Worm (Caenorhabditis elegans) whole organism, young adult: ENCODE data around the gene popl-1.

Source experiments
- B0019.2 ChIP-seq: fragments of 200-800 bp; sonication (Bioruptor generic); conservative IDR thresholded peaks from 2 replicates; pipeline ENCODE4 v1.3.6; 2022; ENCODE audit warnings: missing genetic modification reagents, missing genetic modification characterization, missing compliant biosample characterization
- B0336.3 ChIP-seq: fragments of 200-800 bp; sonication (Bioruptor generic); IDR thresholded peaks from 2 replicates; pipeline ENCODE4 v1.3.6; 2022; ENCODE audit warnings: missing genetic modification characterization, missing compliant biosample characterization
- C17E4.6 ChIP-seq: fragments of 200-800 bp; sonication (Bioruptor generic); IDR thresholded peaks from 2 replicates; pipeline ENCODE4 v1.3.6; 2022; ENCODE audit warnings: missing genetic modification reagents, missing genetic modification characterization, missing compliant biosample characterization
- D2030.7 ChIP-seq: fragments of 200-800 bp; sonication (Bioruptor generic); IDR thresholded peaks from 2 replicates; pipeline ENCODE4 v1.3.6; 2022; ENCODE audit warnings: missing genetic modification reagents, missing genetic modification characterization, missing compliant biosample characterization
- F23B12.7 ChIP-seq: sonication (generic microtip); optimal IDR thresholded peaks from 2 replicates; lab custom pipeline; 2017; ENCODE audit warnings: missing genetic modification characterization, mild to moderate bottlenecking, missing compliant biosample characterization, antibody characterized with exemption, moderate library complexity; ENCODE audit not compliant: insufficient read depth
- F37B4.10 ChIP-seq: fragments of 200-800 bp; sonication (Bioruptor generic); IDR thresholded peaks from 2 replicates; pipeline ENCODE4 v1.3.6; 2022; ENCODE audit warnings: missing genetic modification characterization, missing compliant biosample characterization
- F52B5.7 ChIP-seq: sonication (generic microtip); optimal IDR thresholded peaks from 2 replicates; lab custom pipeline; 2016; ENCODE audit warnings: mild to moderate bottlenecking, missing genetic modification characterization, missing compliant biosample characterization
- F55B11.4 ChIP-seq: sonication (generic microtip); optimal IDR thresholded peaks from 2 replicates; lab custom pipeline; 2016; ENCODE audit warnings: missing compliant biosample characterization, missing genetic modification characterization, borderline replicate concordance; ENCODE audit not compliant: insufficient read depth
- F57C9.4 ChIP-seq: sonication (generic microtip); optimal IDR thresholded peaks from 2 replicates; lab custom pipeline; 2017; ENCODE audit warnings: mild to moderate bottlenecking, missing genetic modification characterization, missing compliant biosample characterization
- Y53G8AR.9 ChIP-seq: fragments of 200-800 bp; sonication (Bioruptor generic); conservative IDR thresholded peaks from 2 replicates; pipeline ENCODE4 v1.3.6; 2022; ENCODE audit warnings: missing genetic modification reagents, missing genetic modification characterization, missing compliant biosample characterization
- Y56A3A.18 ChIP-seq: fragments of 200-800 bp; sonication (Bioruptor generic); IDR thresholded peaks from 2 replicates; pipeline ENCODE4 v1.3.6; 2022; ENCODE audit warnings: missing genetic modification reagents, missing genetic modification characterization, missing compliant biosample characterization
- Y79H2A.3 ChIP-seq: fragments of 200-800 bp; sonication (Bioruptor generic); conservative IDR thresholded peaks from 2 replicates; pipeline ENCODE4 v1.3.6; 2022; ENCODE audit warnings: missing genetic modification reagents, missing genetic modification characterization, missing compliant biosample characterization
- Y95B8A.8 ChIP-seq: fragments of 200-800 bp; sonication (Bioruptor generic); IDR thresholded peaks from 2 replicates; pipeline ENCODE4 v1.3.6; 2022; ENCODE audit warnings: missing genetic modification reagents, missing genetic modification characterization, missing compliant biosample characterization
- attf-6 ChIP-seq: fragments of 200-800 bp; sonication (Bioruptor generic); IDR thresholded peaks from 2 replicates; pipeline ENCODE4 v1.3.6; 2022; ENCODE audit warnings: missing genetic modification reagents, missing genetic modification characterization, missing compliant biosample characterization
- ceh-79 ChIP-seq: sonication (generic microtip); optimal IDR thresholded peaks from 2 replicates; lab custom pipeline; 2017; ENCODE audit warnings: mild to moderate bottlenecking, missing genetic modification characterization, missing compliant biosample characterization
- dox-1 ChIP-seq: fragments of 200-800 bp; sonication (Bioruptor generic); IDR thresholded peaks from 2 replicates; pipeline ENCODE4 v1.3.6; 2022; ENCODE audit warnings: missing genetic modification reagents, missing genetic modification characterization, missing compliant biosample characterization
- efl-1 ChIP-seq: fragments of 150-350 bp; optimal IDR thresholded peaks from 2 replicates; lab custom pipeline; 2014; ENCODE audit warnings: missing biosample characterization, missing genetic modification reagents, missing genetic modification characterization
- ekl-4 ChIP-seq: fragments of 200-800 bp; sonication (Bioruptor generic); IDR thresholded peaks from 2 replicates; pipeline ENCODE4 v1.3.6; 2022; ENCODE audit warnings: missing genetic modification reagents, missing genetic modification characterization, missing compliant biosample characterization
- fkh-3 ChIP-seq: sonication (generic microtip); optimal IDR thresholded peaks from 2 replicates; lab custom pipeline; 2016; ENCODE audit warnings: mild to moderate bottlenecking, missing genetic modification characterization, missing compliant biosample characterization
- him-1 ChIP-seq: sonication (generic microtip); optimal IDR thresholded peaks from 2 replicates; lab custom pipeline; 2016; ENCODE audit warnings: missing genotype, missing genetic modification reagents, missing genetic modification characterization, missing compliant biosample characterization
- hlh-12 ChIP-seq: sonication (generic microtip); optimal IDR thresholded peaks from 2 replicates; lab custom pipeline; 2016; ENCODE audit warnings: missing genetic modification characterization, missing compliant biosample characterization
- hlh-26 ChIP-seq: fragments of 200-800 bp; sonication (Bioruptor generic); conservative IDR thresholded peaks from 2 replicates; pipeline ENCODE4 v1.3.6; 2022; ENCODE audit warnings: missing genetic modification reagents, missing genetic modification characterization, missing compliant biosample characterization
- hmg-1.2 ChIP-seq: fragments of 200-800 bp; sonication (Bioruptor generic); IDR thresholded peaks from 2 replicates; pipeline ENCODE4 v1.3.6; 2022; ENCODE audit warnings: missing genetic modification reagents, missing genetic modification characterization, missing compliant biosample characterization
- hrde-1 ChIP-seq: sonication (generic microtip); optimal IDR thresholded peaks from 2 replicates; lab custom pipeline; 2016; ENCODE audit warnings: missing genetic modification characterization, mild to moderate bottlenecking, missing compliant biosample characterization, moderate library complexity, missing genotype, missing genetic modification reagents, borderline replicate concordance
- hsf-1 ChIP-seq: fragments of 200-800 bp; sonication (Bioruptor generic); IDR thresholded peaks from 2 replicates; pipeline ENCODE4 v1.3.6; 2022; ENCODE audit warnings: missing genetic modification reagents, missing genetic modification characterization, missing compliant biosample characterization
- let-607 ChIP-seq, 2 experiments: fragments of 200-800 bp in 1 of 2; sonication (Bioruptor generic) in 1 of 2; sonication (generic microtip) in 1 of 2; optimal IDR thresholded peaks; 2 replicates each; lab custom pipeline; 2016 to 2018; ENCODE audit warnings: mild to moderate bottlenecking in 2 of 2, missing compliant biosample characterization in 2 of 2, missing genetic modification characterization in 2 of 2, moderate library complexity in 2 of 2, missing genotype in 1 of 2
- lin-35 ChIP-seq, 3 experiments: fragments of 150-350 bp in 2 of 3; sonication (generic microtip) in 1 of 3; optimal IDR thresholded peaks; 2 replicates each; lab custom pipeline; 2014 to 2018; ENCODE audit warnings: missing biosample characterization in 3 of 3, missing genetic modification characterization in 3 of 3, missing genetic modification reagents in 3 of 3
- lin-54 ChIP-seq: fragments of 200-800 bp; sonication (Bioruptor generic); optimal IDR thresholded peaks from 2 replicates; lab custom pipeline; 2018; ENCODE audit warnings: mild to moderate bottlenecking, missing genetic modification characterization, missing compliant biosample characterization
- lsl-1 ChIP-seq: fragments of 200-800 bp; sonication (Bioruptor generic); optimal IDR thresholded peaks from 2 replicates; lab custom pipeline; 2018; ENCODE audit warnings: mild to moderate bottlenecking, missing genetic modification characterization, moderate library complexity, missing compliant biosample characterization
- lsy-27 ChIP-seq: sonication (generic microtip); optimal IDR thresholded peaks from 2 replicates; lab custom pipeline; 2017; ENCODE audit warnings: missing genetic modification characterization, mild to moderate bottlenecking, missing compliant biosample characterization, antibody characterized with exemption, missing genotype, borderline replicate concordance; ENCODE audit not compliant: insufficient read depth
- madf-10 ChIP-seq: sonication (generic microtip); optimal IDR thresholded peaks from 2 replicates; lab custom pipeline; 2016; ENCODE audit warnings: mild to moderate bottlenecking, missing genetic modification characterization, missing compliant biosample characterization
- madf-6 ChIP-seq: fragments of 200-800 bp; sonication (Bioruptor generic); IDR thresholded peaks from 2 replicates; pipeline ENCODE4 v1.3.6; 2022; ENCODE audit warnings: missing genetic modification reagents, missing genetic modification characterization, missing compliant biosample characterization
- mcd-1 ChIP-seq: fragments of 200-800 bp; sonication (Bioruptor generic); IDR thresholded peaks from 2 replicates; pipeline ENCODE4 v1.3.6; 2022; ENCODE audit warnings: missing genetic modification reagents, missing genetic modification characterization, missing compliant biosample characterization
- nfyb-1 ChIP-seq: fragments of 200-800 bp; sonication (Bioruptor generic); IDR thresholded peaks from 2 replicates; pipeline ENCODE4 v1.3.6; 2022; ENCODE audit warnings: missing genetic modification reagents, missing genetic modification characterization, missing compliant biosample characterization
- nhr-27 ChIP-seq: fragments of 200-800 bp; sonication (Bioruptor generic); optimal IDR thresholded peaks from 2 replicates; lab custom pipeline; 2018; ENCODE audit warnings: mild to moderate bottlenecking, missing genetic modification characterization, moderate library complexity, missing compliant biosample characterization
- repo-1 ChIP-seq: sonication (generic microtip); optimal IDR thresholded peaks from 2 replicates; lab custom pipeline; 2017; ENCODE audit warnings: mild to moderate bottlenecking, missing genetic modification characterization, missing compliant biosample characterization
- snpc-3.4 ChIP-seq: sonication (generic microtip); optimal IDR thresholded peaks from 2 replicates; lab custom pipeline; 2017; ENCODE audit warnings: missing genetic modification characterization, mild to moderate bottlenecking, missing compliant biosample characterization, antibody characterized with exemption, moderate library complexity, missing genotype, missing genetic modification reagents
- snpc-4 ChIP-seq, 5 experiments: fragments of 150-350 bp in 1 of 5; sonication (generic microtip) in 4 of 5; optimal IDR thresholded peaks; 2 replicates each; lab custom pipeline; 2014 to 2018; ENCODE audit warnings: missing genetic modification characterization in 5 of 5, missing biosample characterization in 3 of 5, antibody characterized with exemption in 2 of 5, mild to moderate bottlenecking in 2 of 5, missing compliant biosample characterization in 2 of 5, missing genotype in 2 of 5, moderate library complexity in 2 of 5, missing genetic modification reagents in 1 of 5
- tlf-1 ChIP-seq: fragments of 200-800 bp; sonication (Bioruptor generic); optimal IDR thresholded peaks from 2 replicates; lab custom pipeline; 2018; ENCODE audit warnings: mild to moderate bottlenecking, missing genetic modification characterization, missing compliant biosample characterization
- unc-130 ChIP-seq: sonication (generic microtip); optimal IDR thresholded peaks from 2 replicates; lab custom pipeline; 2016; ENCODE audit warnings: missing genetic modification reagents, missing genetic modification characterization, missing compliant biosample characterization
- xnd-1 ChIP-seq: sonication (generic microtip); optimal IDR thresholded peaks from 2 replicates; lab custom pipeline; 2016; ENCODE audit warnings: missing genotype, missing genetic modification reagents, missing genetic modification characterization, missing compliant biosample characterization
- zfh-2 ChIP-seq: fragments of 200-800 bp; sonication (Bioruptor generic); conservative IDR thresholded peaks from 2 replicates; pipeline ENCODE4 v1.3.6; 2022; ENCODE audit warnings: missing genetic modification reagents, missing genetic modification characterization, missing compliant biosample characterization
- zim-3 ChIP-seq: sonication (generic microtip); optimal IDR thresholded peaks from 2 replicates; lab custom pipeline; 2017; ENCODE audit warnings: mild to moderate bottlenecking, missing genetic modification characterization, moderate library complexity, missing compliant biosample characterization

The popl-1 gene

ce11 chrIII:6442305-6443125, 11.8 kb upstream of the popl-1 start, which contains the start of gene mel-32 (continued):
- TF ChIP-seq snpc-4 (GFP tag; optimal IDR thresholded peaks at IDR 0.05; lab: Kevin White, UChicago) (no peak), snpc-4 (tag; optimal IDR thresholded peaks at IDR 0.05; lab: Kevin White, UChicago) (peak in 1 of 4 experiments; percentile 11), B0019.2 (GFP tag; lab: Robert Waterston, UW) (peak; percentile 75), F37B4.10 (GFP tag; lab: Robert Waterston, UW) (no peak), C17E4.6 (GFP tag; lab: Robert Waterston, UW) (peak; percentile 65; the same call in 1 of the 2 replicates), hmg-1.2 (GFP tag; lab: Robert Waterston, UW) (peak; percentile 50; the same call in 1 of the 2 replicates), zim-3 (tag; lab: Kevin White, UChicago) (peak; percentile 55), hlh-26 (GFP tag; lab: Robert Waterston, UW) (no peak), F23B12.7 (tag; lab: Kevin White, UChicago) (peak; percentile 10), tlf-1 (peak; percentile 80), fkh-3 (no peak), repo-1 (tag; lab: Kevin White, UChicago) (peak; percentile 38), madf-6 (GFP tag; lab: Robert Waterston, UW) (peak; percentile 96), zfh-2 (no peak), ekl-4 (GFP tag; lab: Robert Waterston, UW) (peak; percentile 79), F55B11.4 (tag; lab: Kevin White, UChicago) (no peak), hrde-1 (peak; percentile 12), lin-35 (GFP tag; optimal IDR thresholded peaks at IDR 0.05; lab: Kevin White, UChicago) (peak; percentile 21 to 55 (median 33)), nhr-27 (tag; lab: Kevin White, UChicago) (no peak), let-607 (tag; optimal IDR thresholded peaks at IDR 0.05; lab: Kevin White, UChicago) (peak in 1 of 2 experiments; percentile 21), Y53G8AR.9 (GFP tag; lab: Robert Waterston, UW) (peak; percentile 76; the same call in 1 of the 2 replicates), nfyb-1 (peak; percentile 49; the same call in 1 of the 2 replicates), mcd-1 (GFP tag; lab: Robert Waterston, UW) (peak; percentile 49), attf-6 (GFP tag; lab: Robert Waterston, UW) (0 out of 2 replicates have a peak, but pooled peaks have one; percentile 58), madf-10 (tag; lab: Kevin White, UChicago) (no peak), efl-1 (GFP tag; lab: Kevin White, UChicago) (peak; percentile 97), lsy-27 (no peak), dox-1 (GFP tag; lab: Robert Waterston, UW) (peak; percentile 84), F57C9.4 (tag; lab: Kevin White, UChicago) (no peak), hsf-1 (GFP tag; lab: Robert Waterston, UW) (peak; percentile 79), F52B5.7 (tag; lab: Kevin White, UChicago) (no peak)

DNA sequence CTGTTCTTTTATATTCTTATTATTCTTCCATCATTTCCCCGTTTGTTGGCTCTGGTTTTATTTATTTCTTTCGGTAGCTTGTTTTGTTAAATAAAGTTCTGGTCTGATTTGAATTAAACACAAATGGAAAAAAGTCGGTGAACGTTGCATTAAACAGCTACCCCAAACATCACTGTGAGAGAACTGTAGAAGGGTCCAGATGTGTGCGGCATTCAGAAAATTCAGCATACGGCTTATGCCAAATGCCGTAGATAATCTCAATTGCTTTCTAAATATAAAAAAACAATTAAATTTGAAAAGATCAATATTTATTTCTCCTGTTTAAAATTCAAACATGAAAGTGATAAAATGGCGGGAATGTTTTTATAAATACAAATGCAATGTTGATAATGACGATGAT, 9.1 kb upstream of the popl-1 start:
- TF ChIP-seq C17E4.6 (GFP tag; lab: Robert Waterston, UW) (0 out of 2 replicates have a peak, but pooled peaks have one; percentile 46), F57C9.4 (tag; lab: Kevin White, UChicago) (no peak), lin-54 (GFP tag; lab: Kevin White, UChicago) (peak; percentile 19), Y53G8AR.9 (GFP tag; lab: Robert Waterston, UW) (peak; percentile 41; the same call in 1 of the 2 replicates), ceh-79 (tag; lab: Kevin White, UChicago) (no peak), him-1 (tag; lab: Kevin White, UChicago) (peak; percentile 84), D2030.7 (GFP tag; lab: Robert Waterston, UW) (peak; percentile 43; the same call in 1 of the 2 replicates), hrde-1 (peak; percentile 40), B0336.3 (GFP tag; lab: Robert Waterston, UW) (0 out of 2 replicates have a peak, but pooled peaks have one; percentile 29), Y56A3A.18 (GFP tag; lab: Robert Waterston, UW) (peak; percentile 14; the same call in 1 of the 2 replicates), Y79H2A.3 (GFP tag; lab: Robert Waterston, UW) (0 out of 2 replicates have a peak, but pooled peaks have one; percentile 25), Y95B8A.8 (GFP tag; lab: Robert Waterston, UW) (no peak), hlh-12 (no peak), unc-130 (peak; percentile 41), xnd-1 (tag; lab: Kevin White, UChicago) (peak; percentile 1), lsl-1 (GFP tag; lab: Kevin White, UChicago) (peak; percentile 32), snpc-3.4 (tag; lab: Kevin White, UChicago) (peak; percentile 55), madf-6 (GFP tag; lab: Robert Waterston, UW) (0 out of 2 replicates have a peak, but pooled peaks have one; percentile 25), hsf-1 (GFP tag; lab: Robert Waterston, UW) (0 out of 2 replicates have a peak, but pooled peaks have one; percentile 52)
